Worm (Caenorhabditis elegans) whole organism, L1 larva: Measurements from ENCODE around the gene fbxb-53.

Experiments used
- C04F5.9 ChIP-seq: sonication (generic microtip); optimal IDR thresholded peaks from 2 replicates; lab custom pipeline; 2016; ENCODE audit warnings: missing genetic modification characterization, missing compliant biosample characterization
- C16A3.4 ChIP-seq: fragments of 150-350 bp; optimal IDR thresholded peaks from 2 replicates; lab custom pipeline; 2014; ENCODE audit warnings: missing biosample characterization, missing genetic modification characterization
- aly-2 ChIP-seq: fragments of 150-350 bp; optimal IDR thresholded peaks from 2 replicates; lab custom pipeline; 2014; ENCODE audit warnings: missing biosample characterization, missing genetic modification characterization
- ama-1 ChIP-seq: fragments of 150-350 bp; optimal IDR thresholded peaks from 2 replicates; lab custom pipeline; 2014
- dsc-1 ChIP-seq: sonication (generic microtip); optimal IDR thresholded peaks from 2 replicates; lab custom pipeline; 2016; ENCODE audit warnings: mild to moderate bottlenecking, missing genetic modification characterization, missing compliant biosample characterization
- egl-13 ChIP-seq: sonication (generic microtip); optimal IDR thresholded peaks from 2 replicates; lab custom pipeline; 2016; ENCODE audit warnings: missing genotype, missing genetic modification reagents, missing genetic modification characterization, missing compliant biosample characterization
- egl-27 ChIP-seq, 2 experiments: fragments of 150-350 bp in 1 of 2; sonication (generic microtip); optimal IDR thresholded peaks; 3 replicates each; lab custom pipeline; 2017 to 2018; ENCODE audit warnings: missing biosample characterization in 2 of 2, missing genetic modification characterization in 2 of 2, missing genetic modification reagents in 2 of 2
- elt-2 ChIP-seq: sonication (generic microtip); optimal IDR thresholded peaks from 2 replicates; lab custom pipeline; 2016; ENCODE audit warnings: missing genetic modification characterization, mild to moderate bottlenecking, inconsistent platforms, missing compliant biosample characterization, missing genetic modification reagents
- fkh-10 ChIP-seq: sonication (generic microtip); optimal IDR thresholded peaks from 2 replicates; lab custom pipeline; 2017; ENCODE audit warnings: missing biosample characterization, missing genetic modification reagents, missing genetic modification characterization
- fkh-8 ChIP-seq: sonication (generic microtip); optimal IDR thresholded peaks from 2 replicates; lab custom pipeline; 2016; ENCODE audit warnings: mild to moderate bottlenecking, missing genetic modification characterization, missing compliant biosample characterization
- grh-1 ChIP-seq: fragments of 200-800 bp; sonication (Bioruptor generic); IDR thresholded peaks from 2 replicates; pipeline ENCODE4 v1.3.6; 2022; ENCODE audit warnings: missing genetic modification reagents, missing genetic modification characterization, missing compliant biosample characterization
- hlh-17 ChIP-seq: fragments of 200-800 bp; sonication (Bioruptor generic); optimal IDR thresholded peaks from 2 replicates; lab custom pipeline; 2018; ENCODE audit warnings: missing genetic modification characterization, mild to moderate bottlenecking, missing compliant biosample characterization, moderate library complexity, borderline replicate concordance
- irx-1 ChIP-seq: sonication (generic microtip); optimal IDR thresholded peaks from 2 replicates; lab custom pipeline; 2016; ENCODE audit warnings: missing genetic modification characterization, missing compliant biosample characterization
- isw-1 ChIP-seq: fragments of 200-800 bp; sonication (Bioruptor generic); IDR thresholded peaks from 2 replicates; pipeline ENCODE4 v1.3.6; 2022; ENCODE audit warnings: missing genetic modification characterization, missing compliant biosample characterization
- lin-15B ChIP-seq: fragments of 150-350 bp; sonication (generic microtip); optimal IDR thresholded peaks from 3 replicates; lab custom pipeline; 2014; ENCODE audit warnings: missing biosample characterization, missing genetic modification characterization
- lin-35 ChIP-seq, 2 experiments: fragments of 150-350 bp; optimal IDR thresholded peaks; 2 replicates each; lab custom pipeline; 2014; ENCODE audit warnings: missing biosample characterization in 2 of 2, missing genetic modification characterization in 2 of 2, missing genetic modification reagents in 2 of 2
- lsy-2 ChIP-seq, 2 experiments: fragments of 150-350 bp; optimal IDR thresholded peaks; 2 replicates each; lab custom pipeline; 2014; ENCODE audit warnings: missing biosample characterization in 2 of 2, missing genetic modification characterization in 2 of 2
- mab-9 ChIP-seq: fragments of 200-800 bp; sonication (Bioruptor generic); IDR thresholded peaks from 2 replicates; pipeline ENCODE4 v1.3.6; 2022; ENCODE audit warnings: missing genetic modification reagents, missing genetic modification characterization, missing compliant biosample characterization
- mdl-1 ChIP-seq, 2 experiments: fragments of 150-350 bp; optimal IDR thresholded peaks; 2 replicates each; lab custom pipeline; 2014 to 2017; ENCODE audit warnings: missing biosample characterization in 2 of 2, missing genetic modification characterization in 2 of 2, inconsistent platforms in 1 of 2
- mef-2 ChIP-seq: fragments of 150-350 bp; optimal IDR thresholded peaks from 2 replicates; lab custom pipeline; 2014; ENCODE audit warnings: missing biosample characterization, missing genetic modification characterization
- nhr-19 ChIP-seq: fragments of 200-800 bp; sonication (Bioruptor generic); conservative IDR thresholded peaks from 2 replicates; pipeline ENCODE4 v1.3.6; 2022; ENCODE audit warnings: missing genetic modification characterization, missing compliant biosample characterization
- nhr-237 ChIP-seq: fragments of 150-350 bp; optimal IDR thresholded peaks from 2 replicates; lab custom pipeline; 2014; ENCODE audit warnings: missing biosample characterization, missing genetic modification characterization
- nhr-71 ChIP-seq: sonication (generic microtip); optimal IDR thresholded peaks from 2 replicates; lab custom pipeline; 2016; ENCODE audit warnings: mild to moderate bottlenecking, missing genetic modification characterization, moderate library complexity, missing compliant biosample characterization
- nhr-76 ChIP-seq: sonication (generic microtip); optimal IDR thresholded peaks from 2 replicates; lab custom pipeline; 2017; ENCODE audit warnings: missing biosample characterization, missing genetic modification characterization
- pax-3 ChIP-seq: fragments of 200-800 bp; sonication (Bioruptor generic); optimal IDR thresholded peaks from 2 replicates; lab custom pipeline; 2018; ENCODE audit warnings: mild to moderate bottlenecking, missing genetic modification characterization, moderate library complexity, missing compliant biosample characterization
- pqm-1 ChIP-seq: sonication (generic microtip); optimal IDR thresholded peaks from 3 replicates; lab custom pipeline; 2017; ENCODE audit warnings: missing biosample characterization, missing genetic modification characterization
- snpc-4 ChIP-seq: fragments of 150-350 bp; optimal IDR thresholded peaks from 2 replicates; lab custom pipeline; 2014; ENCODE audit warnings: missing biosample characterization, missing genetic modification characterization
- snu-23 ChIP-seq: sonication (generic microtip); optimal IDR thresholded peaks from 2 replicates; lab custom pipeline; 2016; ENCODE audit warnings: missing genetic modification characterization, missing compliant biosample characterization
- sup-37 ChIP-seq: fragments of 200-800 bp; sonication (Bioruptor generic); optimal IDR thresholded peaks from 2 replicates; lab custom pipeline; 2018; ENCODE audit warnings: mild to moderate bottlenecking, missing genetic modification characterization, missing compliant biosample characterization
- swsn-7 ChIP-seq: sonication (generic microtip); optimal IDR thresholded peaks from 2 replicates; lab custom pipeline; 2016; ENCODE audit warnings: missing genetic modification characterization, missing compliant biosample characterization
- tbx-2 ChIP-seq: sonication (generic microtip); optimal IDR thresholded peaks from 2 replicates; lab custom pipeline; 2016; ENCODE audit warnings: missing genetic modification characterization, missing compliant biosample characterization
- tlp-1 ChIP-seq: fragments of 150-350 bp; optimal IDR thresholded peaks from 2 replicates; lab custom pipeline; 2014; ENCODE audit warnings: missing biosample characterization, missing genetic modification characterization
- unc-130 ChIP-seq: fragments of 150-350 bp; optimal IDR thresholded peaks from 2 replicates; lab custom pipeline; 2017; ENCODE audit warnings: missing biosample characterization, missing genetic modification characterization, inconsistent platforms
- unc-62 ChIP-seq: fragments of 150-350 bp; optimal IDR thresholded peaks from 2 replicates; lab custom pipeline; 2014; ENCODE audit warnings: missing biosample characterization, missing genetic modification reagents, missing genetic modification characterization
- unc-86 ChIP-seq: sonication (generic microtip); optimal IDR thresholded peaks from 2 replicates; lab custom pipeline; 2016; ENCODE audit warnings: missing genetic modification characterization, missing compliant biosample characterization
- xbp-1 ChIP-seq: sonication (generic microtip); optimal IDR thresholded peaks from 2 replicates; lab custom pipeline; 2016; ENCODE audit warnings: missing genetic modification characterization, missing compliant biosample characterization
- zag-1 ChIP-seq: fragments of 150-350 bp; optimal IDR thresholded peaks from 2 replicates; lab custom pipeline; 2014; ENCODE audit warnings: missing biosample characterization, missing genetic modification characterization

The fbxb-53 gene

DNA sequence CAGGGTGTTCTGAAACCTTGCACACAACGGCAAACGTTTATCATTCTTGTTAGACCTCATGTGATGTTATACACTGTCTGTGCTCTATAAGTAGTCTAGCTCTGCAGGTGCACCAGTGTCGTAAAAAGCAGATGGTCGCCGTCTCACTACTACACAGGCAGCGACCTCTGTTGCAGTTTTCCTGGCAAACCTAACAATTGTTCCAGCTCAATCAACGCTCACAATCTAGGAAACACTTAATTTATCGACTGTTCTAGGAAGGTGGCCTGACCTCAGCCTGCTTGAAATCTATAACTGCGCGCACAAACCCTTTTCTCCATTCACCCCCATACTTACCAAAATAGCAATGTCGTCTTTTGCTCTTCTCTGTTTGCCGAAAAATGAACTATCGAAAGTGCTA is 32.4 kb upstream of the fbxb-53 start, which contains the start of gene fbxb-11:
Gene fbxb-11, plus strand, starts transcription at position 301 of the 400 bp plus-strand sequence.
- no peak for TF ChIP-seq xbp-1 (tag; lab: Kevin White, UChicago)
- TF ChIP-seq unc-130 (tag; lab: Kevin White, UChicago) = no peak
- TF ChIP-seq tlp-1 (tag; lab: Kevin White, UChicago) = no peak
- no peak for TF ChIP-seq C16A3.4 (tag; lab: Kevin White, UChicago)
- no peak for TF ChIP-seq hlh-17 (GFP tag; lab: Kevin White, UChicago)
- TF ChIP-seq, all 84 proteins: peak for 0

DNA sequence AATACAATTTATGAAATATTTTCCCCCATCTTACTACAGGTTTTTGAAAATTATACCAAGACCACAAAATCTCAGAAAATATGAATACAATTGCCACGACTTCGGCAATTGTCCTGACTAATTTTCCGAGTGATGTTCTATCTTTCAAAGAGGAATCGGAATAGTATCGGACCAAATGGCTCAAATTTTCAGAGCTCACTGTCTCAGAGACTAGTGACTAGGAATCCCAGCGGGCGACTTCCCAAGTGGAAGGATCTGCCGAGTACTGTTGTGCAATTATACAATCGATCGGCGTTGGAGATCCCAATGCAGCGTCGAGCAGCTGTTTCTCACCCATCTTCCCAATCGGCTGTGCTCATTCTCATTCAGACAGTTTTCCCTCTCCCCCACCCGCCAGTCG is 30.9 kb upstream of the fbxb-53 start, which contains the start of gene F45C12.17:
Gene F45C12.17, plus strand, starts transcription at position 377 of the 400 bp plus-strand sequence.
- TF ChIP-seq mdl-1 (tag; optimal IDR thresholded peaks at IDR 0.05; lab: Kevin White, UChicago) (no peak), hlh-17 (GFP tag; lab: Kevin White, UChicago) (no peak), pax-3 (tag; lab: Kevin White, UChicago) (no peak), nhr-71 (tag; lab: Kevin White, UChicago) (no peak)
- TF ChIP-seq, all 84 proteins: peak for 0

DNA sequence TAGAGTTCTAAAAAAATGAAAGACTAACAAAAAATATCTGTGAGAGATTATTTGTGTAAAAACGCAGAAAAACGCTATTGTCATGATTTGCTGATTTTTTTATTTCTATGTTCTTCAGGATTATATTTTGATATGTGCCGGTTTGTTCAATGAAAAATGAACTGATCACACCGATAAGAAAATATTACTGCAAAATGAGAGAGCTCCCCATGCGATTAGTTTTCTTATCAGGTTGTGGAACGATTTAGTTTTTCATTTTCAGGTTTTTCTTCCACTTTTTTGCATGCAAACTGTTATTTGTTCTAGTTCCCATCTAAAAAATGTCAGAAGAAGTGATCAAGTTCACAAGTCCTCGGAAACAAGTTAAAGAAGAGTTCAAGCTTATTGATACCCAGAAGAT is 28.4 kb upstream of the fbxb-53 start, which contains the start of gene btb-9:
Gene btb-9, plus strand, starts transcription at position 254 of the 400 bp plus-strand sequence.
- TF ChIP-seq aly-2 (tag; lab: Kevin White, UChicago) (no peak), lin-35 (GFP tag; optimal IDR thresholded peaks at IDR 0.05; lab: Kevin White, UChicago) (peak in 1 of 2 experiments; percentile 28), fkh-8 (tag; lab: Kevin White, UChicago) (no peak), elt-2 (tag; lab: Kevin White, UChicago) (peak; percentile 86), pqm-1 (tag; lab: Kevin White, UChicago) (peak; percentile 26), sup-37 (GFP tag; lab: Kevin White, UChicago) (no peak), nhr-237 (tag; lab: Kevin White, UChicago) (no peak), unc-130 (tag; lab: Kevin White, UChicago) (no peak), C16A3.4 (tag; lab: Kevin White, UChicago) (no peak)

DNA sequence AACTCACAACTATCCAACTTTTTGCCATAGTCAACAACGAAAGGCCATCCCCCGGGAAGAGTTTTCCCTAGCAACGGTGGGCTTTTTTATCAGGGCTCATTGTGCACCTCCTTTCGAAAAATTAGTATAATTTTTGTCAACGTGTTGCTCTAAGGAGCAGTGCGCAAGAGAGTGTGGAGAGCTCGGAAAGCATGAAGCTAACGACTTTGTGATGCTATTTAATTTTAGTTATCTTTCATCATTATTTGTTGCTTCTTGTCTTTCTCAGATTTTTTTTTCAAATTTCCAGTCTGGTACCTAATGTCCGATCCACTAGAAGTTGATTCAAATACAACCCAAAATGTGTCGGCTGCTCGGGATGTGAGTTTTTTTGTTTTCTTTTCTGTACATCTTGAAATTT is 26.6 kb upstream of the fbxb-53 start, which contains the start of gene ceh-81:
Gene ceh-81, plus strand, starts transcription at position 301 of the 400 bp plus-strand sequence.
- TF ChIP-seq zag-1 (tag; lab: Kevin White, UChicago) (no peak), C16A3.4 (tag; lab: Kevin White, UChicago) (no peak), pqm-1 (tag; lab: Kevin White, UChicago) (no peak), snpc-4 (tag; lab: Kevin White, UChicago) (no peak), tbx-2 (tag; lab: Kevin White, UChicago) (no peak), aly-2 (tag; lab: Kevin White, UChicago) (no peak), ama-1 (lab: Kevin White, UChicago) (no peak), fkh-8 (tag; lab: Kevin White, UChicago) (no peak), egl-27 (tag; optimal IDR thresholded peaks at IDR 0.05; lab: Kevin White, UChicago) (no peak), unc-86 (tag; lab: Kevin White, UChicago) (no peak), tlp-1 (tag; lab: Kevin White, UChicago) (no peak)

DNA sequence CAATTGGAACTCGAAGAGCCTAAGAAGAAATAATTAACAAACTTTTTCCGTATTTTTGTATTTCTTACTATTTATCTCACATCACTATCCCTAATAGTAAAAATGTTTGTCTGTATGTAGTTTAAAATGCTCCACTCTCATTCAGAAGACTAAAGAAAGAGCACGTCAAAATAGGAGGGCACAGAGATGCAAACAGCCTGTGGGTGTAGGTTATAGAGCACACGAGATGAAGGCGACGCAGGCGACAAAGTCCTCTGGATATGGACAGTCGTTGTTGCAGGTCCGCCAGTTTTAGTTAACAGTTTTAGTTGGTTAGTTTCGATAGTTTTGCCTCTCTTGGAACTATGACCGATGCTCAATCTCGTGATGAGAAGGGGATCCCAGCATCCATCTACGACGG is 24.8 kb upstream of the fbxb-53 start, which contains the start of gene ceh-82:
Gene ceh-82, plus strand, starts transcription at position 301 of the 400 bp plus-strand sequence.
- TF ChIP-seq isw-1 (GFP tag; lab: Robert Waterston, UW) (no peak), ama-1 (lab: Kevin White, UChicago) (no peak), mef-2 (no peak), irx-1 (tag; lab: Kevin White, UChicago) (no peak), aly-2 (tag; lab: Kevin White, UChicago) (no peak)

DNA sequence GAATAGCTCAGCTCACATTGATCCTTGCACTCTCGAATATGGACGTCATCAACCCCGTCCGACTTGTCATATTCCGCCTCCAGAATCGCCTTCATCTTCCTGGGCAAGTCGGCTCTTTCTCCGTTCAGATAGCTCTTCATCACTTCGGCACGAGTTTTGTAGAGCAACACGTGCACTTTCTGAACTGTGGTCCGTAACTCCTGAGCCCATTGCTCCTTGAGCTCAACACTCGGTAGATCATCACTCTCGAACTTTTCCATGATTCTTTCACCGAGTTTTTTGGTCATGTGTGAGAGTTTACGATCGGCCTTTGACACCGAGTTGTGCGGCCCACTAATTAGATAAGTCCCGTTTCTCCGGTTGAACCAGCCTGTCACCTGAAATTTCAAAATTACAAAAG is 21.5 kb upstream of the fbxb-53 start:
- TF ChIP-seq dsc-1 = no peak
- TF ChIP-seq unc-62 = no peak
- TF ChIP-seq swsn-7 (tag; lab: Kevin White, UChicago) = no peak
- TF ChIP-seq mab-9 (GFP tag; lab: Robert Waterston, UW) = no peak
- TF ChIP-seq nhr-19 (GFP tag; lab: Robert Waterston, UW) = no peak
- no peak for TF ChIP-seq C04F5.9
- TF ChIP-seq lin-15B (tag; lab: Kevin White, UChicago) = no peak
- TF ChIP-seq elt-2 (tag; lab: Kevin White, UChicago) = no peak
- TF ChIP-seq mef-2 = no peak
- TF ChIP-seq egl-13 (tag; lab: Kevin White, UChicago) = no peak
- no peak for TF ChIP-seq snu-23
- TF ChIP-seq grh-1 = no peak
- TF ChIP-seq nhr-71 (tag; lab: Kevin White, UChicago) = no peak
- TF ChIP-seq pax-3 (tag; lab: Kevin White, UChicago) = no peak
- TF ChIP-seq aly-2 (tag; lab: Kevin White, UChicago) = no peak
- no peak for TF ChIP-seq nhr-76
- no peak for TF ChIP-seq lsy-2 (tag; optimal IDR thresholded peaks at IDR 0.05; lab: Kevin White, UChicago)
- TF ChIP-seq fkh-10 (GFP tag; lab: Kevin White, UChicago) = no peak
- TF ChIP-seq pqm-1 (tag; lab: Kevin White, UChicago) = no peak
- TF ChIP-seq egl-27 (tag; optimal IDR thresholded peaks at IDR 0.05; lab: Kevin White, UChicago) = no peak
